Fruit fly (Drosophila melanogaster) whole organism, embryonic: ENCODE results near the gene Osi7.

ENCODE experiments used
- Antp ChIP-seq: fragments of 200-800 bp; sonication (Bioruptor generic); optimal IDR thresholded peaks from 3 replicates; lab custom pipeline; 2016; ENCODE audit warnings: missing biosample characterization, missing genetic modification characterization
- Asciz ChIP-seq: fragments of 200-800 bp; sonication (Bioruptor generic); optimal IDR thresholded peaks from 2 replicates; lab custom pipeline; 2017; ENCODE audit warnings: missing biosample characterization, mild to moderate bottlenecking, missing genetic modification characterization, missing genetic modification reagents
- Awh ChIP-seq: fragments of 200-800 bp; sonication (Bioruptor generic); IDR thresholded peaks from 2 replicates; pipeline ENCODE4, ENCODE4 v1.3.6; 2022; ENCODE audit warnings: missing biosample characterization, missing genetic modification characterization
- Blimp-1 ChIP-seq: fragments of 200-800 bp; sonication (Bioruptor generic); optimal IDR thresholded peaks from 3 replicates; lab custom pipeline; 2018; ENCODE audit warnings: missing biosample characterization, missing genetic modification characterization, mild to moderate bottlenecking, moderate library complexity, missing genetic modification reagents
- Bteb2 ChIP-seq: fragments of 200-800 bp; sonication (Bioruptor generic); optimal IDR thresholded peaks from 2 replicates; lab custom pipeline; 2016; ENCODE audit warnings: missing biosample characterization, missing genetic modification characterization
- CG10147 ChIP-seq: fragments of 200-800 bp; sonication (Bioruptor generic); optimal IDR thresholded peaks from 2 replicates; lab custom pipeline; 2019; ENCODE audit warnings: missing biosample characterization, mild to moderate bottlenecking, missing genetic modification characterization, moderate library complexity
- CG12236 ChIP-seq: fragments of 200-800 bp; sonication (Bioruptor generic); optimal IDR thresholded peaks from 2 replicates; lab custom pipeline; 2016; ENCODE audit warnings: missing biosample characterization, missing genetic modification characterization
- CG14014 ChIP-seq: fragments of 200-800 bp; sonication (Bioruptor generic); IDR thresholded peaks from 2 replicates; pipeline ENCODE4 v1.3.6; 2022; ENCODE audit warnings: missing biosample characterization, missing genetic modification characterization
- CG1529 ChIP-seq: fragments of 200-800 bp; sonication (Bioruptor generic); optimal IDR thresholded peaks from 3 replicates; lab custom pipeline; 2018; ENCODE audit warnings: missing biosample characterization, missing genetic modification characterization
- CG16815 ChIP-seq: fragments of 200-800 bp; sonication (Bioruptor generic); optimal IDR thresholded peaks from 3 replicates; lab custom pipeline; 2017; ENCODE audit warnings: missing biosample characterization, mild to moderate bottlenecking, missing genetic modification characterization
- CG18262 ChIP-seq: fragments of 200-800 bp; optimal IDR thresholded peaks from 3 replicates; lab custom pipeline; 2019; ENCODE audit warnings: missing biosample characterization, mild to moderate bottlenecking, missing genetic modification characterization, moderate library complexity
- CG18764 ChIP-seq: fragments of 200-800 bp; sonication (Bioruptor generic); optimal IDR thresholded peaks from 3 replicates; lab custom pipeline; 2016; ENCODE audit warnings: missing biosample characterization, missing genetic modification characterization
- CG2712 ChIP-seq: fragments of 200-800 bp; optimal IDR thresholded peaks from 3 replicates; lab custom pipeline; 2019; ENCODE audit warnings: missing biosample characterization, mild to moderate bottlenecking, missing genetic modification characterization, moderate library complexity
- CG30020 ChIP-seq: fragments of 200-800 bp; optimal IDR thresholded peaks from 2 replicates; lab custom pipeline; 2019; ENCODE audit warnings: missing biosample characterization, mild to moderate bottlenecking, missing genetic modification characterization, moderate library complexity
- CG31365 ChIP-seq: fragments of 200-800 bp; sonication (Bioruptor generic); optimal IDR thresholded peaks from 2 replicates; lab custom pipeline; 2018; ENCODE audit warnings: missing biosample characterization, mild to moderate bottlenecking, missing genetic modification characterization
- CG32767 ChIP-seq: fragments of 200-800 bp; sonication (Bioruptor generic); IDR thresholded peaks from 2 replicates; pipeline ENCODE4 v1.3.6; 2022; ENCODE audit warnings: missing biosample characterization, missing genetic modification characterization
- CG3838 ChIP-seq: fragments of 200-800 bp; sonication (Bioruptor generic); optimal IDR thresholded peaks from 3 replicates; lab custom pipeline; 2016; ENCODE audit warnings: missing biosample characterization, missing genetic modification characterization
- CG6654 ChIP-seq: fragments of 200-800 bp; sonication (Bioruptor generic); optimal IDR thresholded peaks from 2 replicates; lab custom pipeline; 2017; ENCODE audit warnings: missing biosample characterization, mild to moderate bottlenecking, missing genetic modification characterization
- CG9727 ChIP-seq: fragments of 200-800 bp; sonication (Bioruptor generic); optimal IDR thresholded peaks from 3 replicates; lab custom pipeline; 2017; ENCODE audit warnings: missing biosample characterization, mild to moderate bottlenecking, missing genetic modification characterization
- Eip74EF ChIP-seq, 2 experiments: fragments of 200-800 bp in 1 of 2; fragments of >200 bp in 1 of 2; sonication (Bioruptor generic) in 1 of 2; optimal IDR thresholded peaks; 2 replicates each; lab custom pipeline; 2017 to 2019; ENCODE audit warnings: missing biosample characterization in 2 of 2, missing genetic modification characterization in 2 of 2, mild to moderate bottlenecking in 1 of 2, moderate library complexity in 1 of 2
- Ets65A ChIP-seq: fragments of 200-800 bp; sonication (Bioruptor generic); peaks from one replicate; lab custom pipeline; 2016; ENCODE audit warnings: missing biosample characterization, missing genetic modification characterization
- Ets97D ChIP-seq: fragments of 200-800 bp; sonication (Bioruptor generic); optimal IDR thresholded peaks from 3 replicates; lab custom pipeline; 2016; ENCODE audit warnings: missing biosample characterization, missing genetic modification characterization
- Oli ChIP-seq: fragments of 200-800 bp; sonication (Bioruptor generic); optimal IDR thresholded peaks from 2 replicates; lab custom pipeline; 2018; ENCODE audit warnings: missing biosample characterization, mild to moderate bottlenecking, missing genetic modification characterization, moderate library complexity
- Sry-β ChIP-seq: fragments of 200-800 bp; sonication (Bioruptor generic); optimal IDR thresholded peaks from 2 replicates; lab custom pipeline; 2018; ENCODE audit warnings: missing biosample characterization, mild to moderate bottlenecking, missing genetic modification characterization, moderate library complexity
- Ssrp ChIP-seq: fragments of 200-800 bp; sonication (Bioruptor generic); optimal IDR thresholded peaks from 2 replicates; lab custom pipeline; 2018; ENCODE audit warnings: missing biosample characterization, mild to moderate bottlenecking, missing genetic modification characterization, moderate library complexity
- Usf ChIP-seq: fragments of 200-800 bp; sonication (Bioruptor generic); optimal IDR thresholded peaks from 2 replicates; lab custom pipeline; 2017; ENCODE audit warnings: missing genotype, missing biosample characterization, missing genetic modification characterization
- Xbp1 ChIP-seq: fragments of 200-800 bp; sonication (Bioruptor generic); optimal IDR thresholded peaks from 3 replicates; lab custom pipeline; 2016; ENCODE audit warnings: missing biosample characterization, mild to moderate bottlenecking, missing genetic modification characterization
- az2 ChIP-seq: fragments of 200-800 bp; sonication (Bioruptor generic); optimal IDR thresholded peaks from 3 replicates; lab custom pipeline; 2016; ENCODE audit warnings: missing biosample characterization, missing genetic modification characterization
- bbx ChIP-seq: fragments of 200-800 bp; sonication (Bioruptor generic); IDR thresholded peaks from 2 replicates; pipeline ENCODE4 v1.3.6; 2022; ENCODE audit warnings: missing biosample characterization, missing genetic modification characterization; ENCODE audit not compliant: partially characterized antibody
- bsh ChIP-seq, 2 experiments: fragments of 200-800 bp; sonication (Bioruptor generic); optimal IDR thresholded peaks; 2 replicates each; lab custom pipeline; 2017 to 2018; ENCODE audit warnings: mild to moderate bottlenecking in 2 of 2, missing biosample characterization in 2 of 2, missing genetic modification characterization in 2 of 2, moderate library complexity in 1 of 2
- eve ChIP-seq, 2 experiments: fragments of >200 bp; optimal IDR thresholded peaks; 2 replicates each; lab custom pipeline; 2017; ENCODE audit warnings: missing biosample characterization in 2 of 2, missing genetic modification characterization in 2 of 2
- exex ChIP-seq: fragments of 200-800 bp; sonication (Bioruptor generic); optimal IDR thresholded peaks from 4 replicates; lab custom pipeline; 2018; ENCODE audit warnings: missing biosample characterization, mild to moderate bottlenecking, missing genetic modification characterization, moderate library complexity
- fu2 ChIP-seq: fragments of 200-800 bp; sonication (Bioruptor generic); optimal IDR thresholded peaks from 2 replicates; lab custom pipeline; 2016; ENCODE audit warnings: missing biosample characterization, missing genetic modification characterization
- gce ChIP-seq: fragments of 200-800 bp; sonication (Bioruptor generic); IDR thresholded peaks from 3 replicates; pipeline ENCODE4 v1.3.6; 2022; ENCODE audit warnings: missing biosample characterization, missing genetic modification characterization
- gro ChIP-seq: fragments of 200-800 bp; sonication (Bioruptor generic); optimal IDR thresholded peaks from 2 replicates; lab custom pipeline; 2016; ENCODE audit warnings: missing biosample characterization, missing genetic modification characterization
- klu ChIP-seq: fragments of 200-800 bp; sonication (Bioruptor generic); IDR thresholded peaks from 2 replicates; pipeline ENCODE4 v1.3.6; 2022; ENCODE audit warnings: missing biosample characterization, missing genetic modification characterization
- lilli ChIP-seq: fragments of 200-800 bp; sonication (Bioruptor generic); optimal IDR thresholded peaks from 3 replicates; lab custom pipeline; 2016; ENCODE audit warnings: missing biosample characterization, missing genetic modification characterization
- nerfin-2 ChIP-seq: fragments of 200-800 bp; sonication (Bioruptor generic); IDR thresholded peaks from 2 replicates; pipeline ENCODE4 v1.3.6; 2022; ENCODE audit warnings: missing biosample characterization, missing genetic modification characterization; ENCODE audit not compliant: partially characterized antibody
- nmo ChIP-seq: fragments of 200-800 bp; sonication (Bioruptor generic); optimal IDR thresholded peaks from 2 replicates; lab custom pipeline; 2018; ENCODE audit warnings: missing biosample characterization, mild to moderate bottlenecking, missing genetic modification characterization, moderate library complexity
- pan ChIP-seq, 4 experiments: fragments of >200 bp in 3 of 4; fragments of 200-800 bp in 1 of 4; sonication (Bioruptor generic) in 1 of 4; optimal IDR thresholded peaks in 3 of 4; IDR thresholded peaks in 1 of 4; 2 replicates each; pipeline versions ENCODE4 v1.3.6 to Lab custom; 2017 to 2022; ENCODE audit warnings: missing biosample characterization in 2 of 4, missing genetic modification characterization in 2 of 4, mixed read lengths in 1 of 4
- peb ChIP-seq: fragments of 200-800 bp; sonication (Bioruptor generic); IDR thresholded peaks from 2 replicates; pipeline ENCODE4 v1.3.6; 2022; ENCODE audit warnings: missing biosample characterization, missing genetic modification characterization
- ro ChIP-seq: fragments of 200-800 bp; sonication (Bioruptor generic); IDR thresholded peaks from 2 replicates; pipeline ENCODE4 v1.3.6; 2022; ENCODE audit warnings: missing biosample characterization, missing genetic modification characterization
- sr ChIP-seq: fragments of 200-800 bp; sonication (Bioruptor generic); IDR thresholded peaks from 3 replicates; pipeline ENCODE4 v1.3.6; 2022; ENCODE audit warnings: missing biosample characterization, missing genetic modification characterization
- tap ChIP-seq: fragments of 200-800 bp; optimal IDR thresholded peaks from 3 replicates; lab custom pipeline; 2019; ENCODE audit warnings: missing biosample characterization, mild to moderate bottlenecking, missing genetic modification characterization, moderate library complexity
- unpg ChIP-seq: fragments of 200-800 bp; sonication (Bioruptor generic); optimal IDR thresholded peaks from 3 replicates; lab custom pipeline; 2018; ENCODE audit warnings: missing biosample characterization, mild to moderate bottlenecking, missing genetic modification characterization, moderate library complexity
- usp ChIP-seq: fragments of >200 bp; optimal IDR thresholded peaks from 2 replicates; lab custom pipeline; 2017; ENCODE audit warnings: missing biosample characterization, missing genetic modification characterization
- vfl ChIP-seq: fragments of 200-800 bp; sonication (Bioruptor generic); optimal IDR thresholded peaks from 2 replicates; lab custom pipeline; 2016; ENCODE audit warnings: missing biosample characterization, missing genetic modification characterization
- zen ChIP-seq: fragments of 200-800 bp; sonication (Bioruptor generic); optimal IDR thresholded peaks from 3 replicates; lab custom pipeline; 2018; ENCODE audit warnings: missing biosample characterization, mild to moderate bottlenecking, missing genetic modification characterization, moderate library complexity
- zfh1 ChIP-seq: fragments of 200-800 bp; sonication (Bioruptor generic); IDR thresholded peaks from 3 replicates; pipeline ENCODE4 v1.3.6; 2022; ENCODE audit warnings: missing biosample characterization, missing genetic modification characterization

Osi7 gene

DNA sequence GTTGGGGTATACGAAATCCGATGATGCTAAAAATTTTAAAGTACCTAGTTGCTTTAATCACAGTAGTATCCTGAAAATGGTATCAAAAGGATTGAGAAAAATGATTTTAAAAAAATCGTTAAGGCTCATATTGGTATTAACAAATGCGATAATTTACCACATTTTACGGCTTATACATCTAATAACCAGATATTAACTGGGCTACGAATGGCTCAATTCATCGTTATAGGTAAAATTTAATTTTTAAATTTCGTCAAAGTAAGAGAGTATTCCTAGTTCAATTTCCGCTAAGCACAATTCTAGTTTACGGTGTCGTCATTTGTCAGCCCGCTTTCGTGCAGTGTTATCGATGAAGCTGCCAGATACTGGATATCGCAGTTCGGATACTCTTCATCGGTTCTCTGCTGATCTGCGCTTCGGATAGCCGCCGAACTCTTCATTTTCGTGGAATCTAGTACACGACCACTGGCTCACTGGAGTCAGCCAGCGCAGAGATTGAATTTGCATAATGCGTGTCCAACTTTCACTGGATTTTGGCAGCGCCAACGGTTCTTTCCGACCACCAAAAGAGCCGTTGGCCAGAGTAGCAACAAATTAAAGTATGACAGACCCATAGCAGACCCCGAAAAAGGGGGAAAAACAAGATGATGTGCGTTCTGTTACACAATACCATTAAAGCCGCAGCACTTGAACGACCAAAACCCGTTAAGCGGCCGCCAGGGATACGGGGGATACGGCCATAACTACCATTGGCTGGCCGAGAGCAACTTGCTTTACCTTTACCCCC lies 19.5 kb upstream of the Osi7 start (continued):
- TF ChIP-seq eve (GFP tag; optimal IDR thresholded peaks at IDR 0.05; lab: Kevin White, UChicago) (peak in 1 of 2 experiments; percentile 40), klu (GFP tag; lab: Robert Waterston, UW) (no peak), Blimp-1 (GFP tag; lab: Kevin White, UChicago) (peak; percentile 85), CG3838 (no peak), CG9727 (GFP tag; lab: Kevin White, UChicago) (no peak), vfl (no peak), zfh1 (no peak), sr (no peak), gce (no peak), Ssrp (tag; lab: Kevin White, UChicago) (peak; percentile 25), Oli (tag; lab: Kevin White, UChicago) (peak; percentile 38), unpg (peak; percentile 14), CG18262 (tag; lab: Kevin White, UChicago) (peak; percentile 42), CG30020 (no peak), Antp (no peak), Xbp1 (peak; percentile 19), nerfin-2 (no peak), CG16815 (GFP tag; lab: Kevin White, UChicago) (no peak), CG18764 (GFP tag; lab: Kevin White, UChicago) (no peak), Bteb2 (GFP tag; lab: Kevin White, UChicago) (no peak), Eip74EF (GFP tag; optimal IDR thresholded peaks at IDR 0.05; lab: Kevin White, UChicago) (no peak), Sry-β (GFP tag; lab: Kevin White, UChicago) (no peak), CG10147 (no peak), zen (tag; lab: Kevin White, UChicago) (no peak), CG1529 (peak; percentile 37), CG31365 (tag; lab: Kevin White, UChicago) (no peak), CG6654 (peak; percentile 24), Asciz (GFP tag; lab: Kevin White, UChicago) (peak; percentile 20), ro (GFP tag; lab: Robert Waterston, UW) (no peak), usp (GFP tag; lab: Kevin White, UChicago) (no peak), bsh (GFP tag; optimal IDR thresholded peaks at IDR 0.05; lab: Kevin White, UChicago) (peak in 1 of 2 experiments; percentile 61), pan (optimal IDR thresholded peaks at IDR 0.05; lab: Kevin White, UChicago) (no peak), pan (GFP tag; optimal IDR thresholded peaks at IDR 0.05 in 1 of 2, IDR thresholded peaks at IDR 0.05 in 1 of 2) (no peak), az2 (GFP tag; lab: Kevin White, UChicago) (peak; percentile 24), CG32767 (no peak), Ets97D (no peak), lilli (no peak), bbx (GFP tag; lab: Robert Waterston, UW) (no peak), tap (tag; lab: Kevin White, UChicago) (no peak), peb (GFP tag; lab: Robert Waterston, UW) (no peak), gro (GFP tag; lab: Kevin White, UChicago) (no peak), CG12236 (no peak), Awh (no peak), CG14014 (GFP tag; lab: Robert Waterston, UW) (no peak), Ets65A (peak; percentile 56), nmo (GFP tag; lab: Kevin White, UChicago) (peak; percentile 57), Usf (GFP tag; lab: Kevin White, UChicago) (no peak), exex (tag; lab: Kevin White, UChicago) (no peak), CG2712 (tag; lab: Kevin White, UChicago) (peak; percentile 39), fu2 (no peak)
